Worm (Caenorhabditis elegans) whole organism, L2 larva: ENCODE measurements around the gene R07B1.13.

Experiments
- F13H6.1 ChIP-seq: sonication (generic microtip); optimal IDR thresholded peaks from 2 replicates; lab custom pipeline; 2016; ENCODE audit warnings: missing genetic modification characterization, missing compliant biosample characterization
- alr-1 ChIP-seq: fragments of 150-350 bp; optimal IDR thresholded peaks from 2 replicates; lab custom pipeline; 2014; ENCODE audit warnings: missing biosample characterization, missing genetic modification characterization
- ama-1 ChIP-seq: fragments of 150-350 bp; optimal IDR thresholded peaks from 2 replicates; lab custom pipeline; 2018; ENCODE audit warnings: inconsistent platforms
- blmp-1 ChIP-seq: sonication (generic microtip); optimal IDR thresholded peaks from 2 replicates; lab custom pipeline; 2017; ENCODE audit warnings: missing genetic modification characterization, mild to moderate bottlenecking, missing compliant biosample characterization, antibody characterized with exemption, moderate library complexity; ENCODE audit not compliant: insufficient read depth
- ceh-16 ChIP-seq: fragments of 150-350 bp; optimal IDR thresholded peaks from 2 replicates; lab custom pipeline; 2014; ENCODE audit warnings: missing biosample characterization, missing genetic modification characterization
- egl-27 ChIP-seq: sonication (generic microtip); optimal IDR thresholded peaks from 3 replicates; lab custom pipeline; 2017; ENCODE audit warnings: missing biosample characterization, missing genetic modification reagents, missing genetic modification characterization
- elt-1 ChIP-seq: fragments of 150-350 bp; optimal IDR thresholded peaks from 2 replicates; lab custom pipeline; 2014; ENCODE audit warnings: missing biosample characterization, missing genetic modification characterization
- lin-13 ChIP-seq: fragments of 150-350 bp; optimal IDR thresholded peaks from 2 replicates; lab custom pipeline; 2014; ENCODE audit warnings: missing biosample characterization, missing genetic modification reagents, missing genetic modification characterization
- nhr-77 ChIP-seq: fragments of 150-350 bp; optimal IDR thresholded peaks from 2 replicates; lab custom pipeline; 2014; ENCODE audit warnings: missing biosample characterization, missing genetic modification characterization
- sem-4 ChIP-seq: fragments of 150-350 bp; optimal IDR thresholded peaks from 2 replicates; lab custom pipeline; 2014; ENCODE audit warnings: missing biosample characterization, missing genetic modification reagents, missing genetic modification characterization
- skn-1 ChIP-seq: sonication (generic microtip); optimal IDR thresholded peaks from 2 replicates; lab custom pipeline; 2017; ENCODE audit warnings: missing biosample characterization, missing genetic modification characterization
- snpc-4 ChIP-seq: fragments of 150-350 bp; optimal IDR thresholded peaks from 2 replicates; lab custom pipeline; 2014; ENCODE audit warnings: missing biosample characterization, missing genetic modification characterization
- unc-62 ChIP-seq: fragments of 150-350 bp; optimal IDR thresholded peaks from 2 replicates; lab custom pipeline; 2014; ENCODE audit warnings: missing biosample characterization, missing genetic modification reagents, missing genetic modification characterization

ce11 chrX:9868820-9869219, 802 bp upstream of the R07B1.13 start, which contains the start of gene R07B1.7:
- no peak for TF ChIP-seq nhr-77 (tag; lab: Kevin White, UChicago)
- no peak for TF ChIP-seq unc-62
- no peak for TF ChIP-seq elt-1 (tag; lab: Kevin White, UChicago)
- TF ChIP-seq blmp-1, result no peak
- no peak for TF ChIP-seq ama-1 (lab: Kevin White, UChicago)
- TF ChIP-seq egl-27 (tag; lab: Kevin White, UChicago), result no peak
- TF ChIP-seq alr-1 (tag; lab: Kevin White, UChicago), result no peak
- TF ChIP-seq snpc-4 (tag; lab: Kevin White, UChicago), result no peak
- no peak for TF ChIP-seq ceh-16 (tag; lab: Kevin White, UChicago)
- TF ChIP-seq skn-1 (tag; lab: Kevin White, UChicago), result no peak
- no peak for TF ChIP-seq F13H6.1 (tag; lab: Kevin White, UChicago)
- TF ChIP-seq sem-4, result no peak
- TF ChIP-seq lin-13 (GFP tag; lab: Kevin White, UChicago), result no peak
